Fruit fly (Drosophila melanogaster) whole organism, embryonic: Measurements from ENCODE around the gene CG11617.
A peak's percentile ranks its signal among the peaks of the same experiment; 100 is the strongest.

Experiments
- Asciz ChIP-seq: fragments of 200-800 bp; sonication (Bioruptor generic); optimal IDR thresholded peaks from 2 replicates; lab custom pipeline; 2017; ENCODE audit warnings: missing biosample characterization, mild to moderate bottlenecking, missing genetic modification characterization, missing genetic modification reagents
- Atf6 ChIP-seq: fragments of 200-800 bp; sonication (Bioruptor generic); IDR thresholded peaks from 2 replicates; pipeline ENCODE4 v1.3.6; 2022; ENCODE audit warnings: missing biosample characterization, missing genetic modification characterization
- Awh ChIP-seq: fragments of 200-800 bp; sonication (Bioruptor generic); IDR thresholded peaks from 2 replicates; pipeline ENCODE4, ENCODE4 v1.3.6; 2022; ENCODE audit warnings: missing biosample characterization, missing genetic modification characterization
- CG10565 ChIP-seq: fragments of 200-800 bp; sonication (Bioruptor generic); optimal IDR thresholded peaks from 3 replicates; lab custom pipeline; 2016; ENCODE audit warnings: missing biosample characterization, mild to moderate bottlenecking, missing genetic modification characterization
- CG10654 ChIP-seq: fragments of 200-800 bp; sonication (Bioruptor generic); optimal IDR thresholded peaks from 2 replicates; lab custom pipeline; 2016; ENCODE audit warnings: missing biosample characterization, missing genetic modification characterization
- CG11504 ChIP-seq: fragments of 200-800 bp; sonication (Bioruptor generic); optimal IDR thresholded peaks from 3 replicates; lab custom pipeline; 2019; ENCODE audit warnings: missing biosample characterization, mild to moderate bottlenecking, missing genetic modification characterization, moderate library complexity
- CG12071 ChIP-seq: fragments of 200-800 bp; sonication (Bioruptor generic); optimal IDR thresholded peaks from 3 replicates; lab custom pipeline; 2018; ENCODE audit warnings: missing biosample characterization, mild to moderate bottlenecking, missing genetic modification characterization
- CG12659 ChIP-seq: fragments of 200-800 bp; sonication (Bioruptor generic); optimal IDR thresholded peaks from 3 replicates; lab custom pipeline; 2017; ENCODE audit warnings: mild to moderate bottlenecking, missing biosample characterization, missing genetic modification reagents, missing genetic modification characterization
- CG13287 ChIP-seq: fragments of 200-800 bp; sonication (Bioruptor generic); IDR thresholded peaks from 2 replicates; pipeline ENCODE4 v1.3.6; 2022; ENCODE audit warnings: missing biosample characterization, missing genetic modification characterization; ENCODE audit not compliant: partially characterized antibody
- CG13424 ChIP-seq: fragments of 200-800 bp; sonication (Bioruptor generic); optimal IDR thresholded peaks from 2 replicates; lab custom pipeline; 2019; ENCODE audit warnings: missing biosample characterization, mild to moderate bottlenecking, missing genetic modification characterization, moderate library complexity
- CG13624 ChIP-seq: fragments of 200-800 bp; sonication (Bioruptor generic); optimal IDR thresholded peaks from 2 replicates; lab custom pipeline; 2016; ENCODE audit warnings: missing biosample characterization, missing genetic modification characterization
- CG14014 ChIP-seq: fragments of 200-800 bp; sonication (Bioruptor generic); IDR thresholded peaks from 2 replicates; pipeline ENCODE4 v1.3.6; 2022; ENCODE audit warnings: missing biosample characterization, missing genetic modification characterization
- CG15011 ChIP-seq: fragments of 200-800 bp; sonication (Bioruptor generic); optimal IDR thresholded peaks from 3 replicates; lab custom pipeline; 2018; ENCODE audit warnings: missing biosample characterization, mild to moderate bottlenecking, missing genetic modification characterization
- CG15073 ChIP-seq: fragments of 200-800 bp; sonication (Bioruptor generic); optimal IDR thresholded peaks from 2 replicates; lab custom pipeline; 2016; ENCODE audit warnings: missing biosample characterization, missing genetic modification characterization
- CG15601 ChIP-seq: fragments of 200-800 bp; sonication (Bioruptor generic); optimal IDR thresholded peaks from 3 replicates; lab custom pipeline; 2019; ENCODE audit warnings: missing biosample characterization, mild to moderate bottlenecking, missing genetic modification characterization, moderate library complexity
- CG1602 ChIP-seq: fragments of 200-800 bp; sonication (Bioruptor generic); optimal IDR thresholded peaks from 3 replicates; lab custom pipeline; 2016; ENCODE audit warnings: missing biosample characterization, missing genetic modification characterization
- CG17186 ChIP-seq: fragments of 200-800 bp; sonication (Bioruptor generic); optimal IDR thresholded peaks from 3 replicates; lab custom pipeline; 2017; ENCODE audit warnings: missing biosample characterization, missing genetic modification reagents, missing genetic modification characterization
- CG17912 ChIP-seq: fragments of 200-800 bp; sonication (Bioruptor generic); optimal IDR thresholded peaks from 2 replicates; lab custom pipeline; 2018; ENCODE audit warnings: missing biosample characterization, mild to moderate bottlenecking, missing genetic modification characterization
- CG32532 ChIP-seq: fragments of 200-800 bp; sonication (Bioruptor generic); IDR thresholded peaks from 2 replicates; pipeline ENCODE4 v1.3.6; 2022; ENCODE audit warnings: missing biosample characterization, missing genetic modification characterization
- CG3281 ChIP-seq: fragments of 200-800 bp; sonication (Bioruptor generic); optimal IDR thresholded peaks from 3 replicates; lab custom pipeline; 2017; ENCODE audit warnings: missing biosample characterization, mild to moderate bottlenecking, missing genetic modification characterization
- CG6683 ChIP-seq: fragments of 200-800 bp; sonication (Bioruptor generic); optimal IDR thresholded peaks from 2 replicates; lab custom pipeline; 2017; ENCODE audit warnings: missing biosample characterization, mild to moderate bottlenecking, missing genetic modification characterization, missing genetic modification reagents
- CG7987 ChIP-seq: fragments of 200-800 bp; sonication (Bioruptor generic); optimal IDR thresholded peaks from 2 replicates; lab custom pipeline; 2018; ENCODE audit warnings: missing biosample characterization, mild to moderate bottlenecking, missing genetic modification characterization, moderate library complexity
- CHES-1-like ChIP-seq: fragments of 200-800 bp; sonication (Bioruptor generic); optimal IDR thresholded peaks from 2 replicates; lab custom pipeline; 2016; ENCODE audit warnings: missing biosample characterization, missing genetic modification characterization
- CkIIα-i1 ChIP-seq: fragments of 200-800 bp; sonication (Bioruptor generic); IDR thresholded peaks from 2 replicates; pipeline ENCODE4 v1.3.6; 2022; ENCODE audit warnings: missing biosample characterization, missing genetic modification characterization
- Dek ChIP-seq: fragments of 200-800 bp; sonication (Bioruptor generic); optimal IDR thresholded peaks from 3 replicates; lab custom pipeline; 2019; ENCODE audit warnings: missing biosample characterization, mild to moderate bottlenecking, missing genetic modification characterization, moderate library complexity
- Dip2 ChIP-seq: fragments of 200-800 bp; sonication (Bioruptor generic); IDR thresholded peaks from 2 replicates; pipeline ENCODE4 v1.3.6; 2022; ENCODE audit warnings: missing biosample characterization, missing genetic modification characterization
- Doc2 ChIP-seq: fragments of 200-800 bp; sonication (Bioruptor generic); IDR thresholded peaks from 2 replicates; pipeline ENCODE4 v1.3.6; 2022; ENCODE audit warnings: missing biosample characterization, missing genetic modification characterization
- Eip74EF ChIP-seq, 2 experiments: fragments of 200-800 bp in 1 of 2; fragments of >200 bp in 1 of 2; sonication (Bioruptor generic) in 1 of 2; optimal IDR thresholded peaks; 2 replicates each; lab custom pipeline; 2017 to 2019; ENCODE audit warnings: missing biosample characterization in 2 of 2, missing genetic modification characterization in 2 of 2, mild to moderate bottlenecking in 1 of 2, moderate library complexity in 1 of 2
- HLH54F ChIP-seq: fragments of 200-800 bp; sonication (Bioruptor generic); optimal IDR thresholded peaks from 3 replicates; lab custom pipeline; 2016; ENCODE audit warnings: missing biosample characterization, missing genetic modification characterization
- Lhr ChIP-seq: fragments of 200-800 bp; sonication (Bioruptor generic); optimal IDR thresholded peaks from 3 replicates; lab custom pipeline; 2017; ENCODE audit warnings: mild to moderate bottlenecking, missing biosample characterization, missing genetic modification reagents, missing genetic modification characterization
- NC2β ChIP-seq: fragments of 200-800 bp; sonication (Bioruptor generic); optimal IDR thresholded peaks from 2 replicates; lab custom pipeline; 2016; ENCODE audit warnings: missing biosample characterization, missing genetic modification characterization
- Opbp ChIP-seq: fragments of 200-800 bp; sonication (Bioruptor generic); IDR thresholded peaks from 3 replicates; pipeline ENCODE4 v1.3.6; 2022; ENCODE audit warnings: missing biosample characterization, missing genetic modification characterization; ENCODE audit not compliant: partially characterized antibody
- Six4 ChIP-seq: fragments of 200-800 bp; sonication (Bioruptor generic); optimal IDR thresholded peaks from 2 replicates; lab custom pipeline; 2016; ENCODE audit warnings: missing biosample characterization, missing genetic modification characterization
- Spps ChIP-seq: fragments of 200-800 bp; sonication (Bioruptor generic); optimal IDR thresholded peaks from 2 replicates; lab custom pipeline; 2018; ENCODE audit warnings: missing biosample characterization, mild to moderate bottlenecking, missing genetic modification characterization
- TFAM ChIP-seq: fragments of 200-800 bp; sonication (Bioruptor generic); optimal IDR thresholded peaks from 2 replicates; lab custom pipeline; 2017; ENCODE audit warnings: missing biosample characterization, missing genetic modification characterization, inconsistent platforms
- ac ChIP-seq: fragments of 200-800 bp; sonication (Bioruptor generic); optimal IDR thresholded peaks from 3 replicates; lab custom pipeline; 2017; ENCODE audit warnings: missing biosample characterization, mild to moderate bottlenecking, missing genetic modification characterization
- bsh ChIP-seq, 2 experiments: fragments of 200-800 bp; sonication (Bioruptor generic); optimal IDR thresholded peaks; 2 replicates each; lab custom pipeline; 2017 to 2018; ENCODE audit warnings: mild to moderate bottlenecking in 2 of 2, missing biosample characterization in 2 of 2, missing genetic modification characterization in 2 of 2, moderate library complexity in 1 of 2
- btn ChIP-seq: fragments of 200-800 bp; sonication (Bioruptor generic); optimal IDR thresholded peaks from 2 replicates; lab custom pipeline; 2016; ENCODE audit warnings: missing biosample characterization, missing genetic modification characterization
- crc ChIP-seq: fragments of 200-800 bp; sonication (Bioruptor generic); optimal IDR thresholded peaks from 2 replicates; lab custom pipeline; 2016; ENCODE audit warnings: missing biosample characterization, missing genetic modification characterization
- danr ChIP-seq: fragments of 200-800 bp; sonication (Bioruptor generic); IDR thresholded peaks from 2 replicates; pipeline ENCODE4 v1.3.6; 2022; ENCODE audit warnings: missing biosample characterization, missing genetic modification characterization
- jigr1 ChIP-seq: fragments of 200-800 bp; sonication (Bioruptor generic); IDR thresholded peaks from 3 replicates; pipeline ENCODE4 v1.3.6; 2022; ENCODE audit warnings: missing biosample characterization, missing genetic modification characterization
- lmd ChIP-seq: fragments of 200-800 bp; sonication (Bioruptor generic); IDR thresholded peaks from 2 replicates; pipeline ENCODE4 v1.3.6; 2022; ENCODE audit warnings: missing biosample characterization, missing genetic modification characterization
- mam ChIP-seq: fragments of 200-800 bp; sonication (Bioruptor generic); optimal IDR thresholded peaks from 3 replicates; lab custom pipeline; 2016; ENCODE audit warnings: missing biosample characterization, missing genetic modification characterization
- nerfin-1 ChIP-seq: fragments of 200-800 bp; sonication (Bioruptor generic); optimal IDR thresholded peaks from 3 replicates; lab custom pipeline; 2019; ENCODE audit warnings: missing biosample characterization, mild to moderate bottlenecking, missing genetic modification characterization, moderate library complexity
- pan ChIP-seq, 4 experiments: fragments of >200 bp in 3 of 4; fragments of 200-800 bp in 1 of 4; sonication (Bioruptor generic) in 1 of 4; optimal IDR thresholded peaks in 3 of 4; IDR thresholded peaks in 1 of 4; 2 replicates each; pipeline versions ENCODE4 v1.3.6 to Lab custom; 2017 to 2022; ENCODE audit warnings: missing biosample characterization in 2 of 4, missing genetic modification characterization in 2 of 4, mixed read lengths in 1 of 4
- pho ChIP-seq: fragments of 200-800 bp; sonication (Bioruptor generic); optimal IDR thresholded peaks from 2 replicates; lab custom pipeline; 2016; ENCODE audit warnings: missing biosample characterization, missing genetic modification characterization
- slou ChIP-seq: fragments of 200-800 bp; sonication (Bioruptor generic); optimal IDR thresholded peaks from 3 replicates; lab custom pipeline; 2016; ENCODE audit warnings: missing biosample characterization, missing genetic modification characterization
- sug ChIP-seq: fragments of 200-800 bp; optimal IDR thresholded peaks from 2 replicates; lab custom pipeline; 2019; ENCODE audit warnings: missing biosample characterization, mild to moderate bottlenecking, missing genetic modification characterization, moderate library complexity
- wdn ChIP-seq: fragments of 200-800 bp; sonication (Bioruptor generic); IDR thresholded peaks from 2 replicates; pipeline ENCODE4 v1.3.6; 2022; ENCODE audit warnings: missing biosample characterization, missing genetic modification characterization
- zf30C ChIP-seq: fragments of 200-800 bp; sonication (Bioruptor generic); optimal IDR thresholded peaks from 3 replicates; lab custom pipeline; 2018; ENCODE audit warnings: missing biosample characterization, mild to moderate bottlenecking, missing genetic modification characterization
- zfh1 ChIP-seq: fragments of 200-800 bp; sonication (Bioruptor generic); IDR thresholded peaks from 3 replicates; pipeline ENCODE4 v1.3.6; 2022; ENCODE audit warnings: missing biosample characterization, missing genetic modification characterization

CG11617 gene

dm6 chr2L:155994-156393 is 51.1 kb downstream of the CG11617 start, which contains the start of gene CG3436 (continued):
- TF ChIP-seq CG14014 (GFP tag; lab: Robert Waterston, UW): no peak
- TF ChIP-seq NC2β (GFP tag; lab: Kevin White, UChicago): peak; percentile 12
- TF ChIP-seq lmd (GFP tag; lab: Robert Waterston, UW): no peak
- TF ChIP-seq Spps: no peak
- no peak for TF ChIP-seq CG17186 (GFP tag; lab: Kevin White, UChicago)
- peak; percentile 68 for TF ChIP-seq CG12659 (GFP tag; lab: Kevin White, UChicago)
- TF ChIP-seq Asciz (GFP tag; lab: Kevin White, UChicago): no peak
- TF ChIP-seq zf30C (GFP tag; lab: Kevin White, UChicago): no peak
- no peak for TF ChIP-seq CG13424 (tag; lab: Kevin White, UChicago)
- TF ChIP-seq CG7987 (GFP tag; lab: Kevin White, UChicago): peak; percentile 24
- peak; percentile 14 for TF ChIP-seq CG13624 (GFP tag; lab: Kevin White, UChicago)
- TF ChIP-seq CHES-1-like: peak; percentile 40
- TF ChIP-seq Dip2 (GFP tag; lab: Robert Waterston, UW): no peak
- TF ChIP-seq CG11504 (tag; lab: Kevin White, UChicago): no peak
- TF ChIP-seq CG3281: no peak
- no peak for TF ChIP-seq CG12071 (GFP tag; lab: Kevin White, UChicago)
- TF ChIP-seq crc: no peak
- TF ChIP-seq slou (GFP tag; lab: Kevin White, UChicago): no peak
- no peak for TF ChIP-seq danr (GFP tag; lab: Robert Waterston, UW)
- no peak for TF ChIP-seq Eip74EF (GFP tag; optimal IDR thresholded peaks at IDR 0.05; lab: Kevin White, UChicago)
- TF ChIP-seq nerfin-1 (tag; lab: Kevin White, UChicago): peak; percentile 16
- no peak for TF ChIP-seq Opbp (GFP tag; lab: Robert Waterston, UW)
- TF ChIP-seq Atf6 (GFP tag; lab: Robert Waterston, UW): no peak
- no peak for TF ChIP-seq CG15011 (GFP tag; lab: Kevin White, UChicago)
- TF ChIP-seq btn (GFP tag; lab: Kevin White, UChicago): no peak
- no peak for TF ChIP-seq Dek
- TF ChIP-seq CG1602 (GFP tag; lab: Kevin White, UChicago): no peak
- no peak for TF ChIP-seq Six4 (GFP tag; lab: Kevin White, UChicago)
- TF ChIP-seq jigr1 (GFP tag; lab: Robert Waterston, UW): no peak
- TF ChIP-seq CG17912 (GFP tag; lab: Kevin White, UChicago): peak; percentile 34
- TF ChIP-seq CG13287 (GFP tag; lab: Robert Waterston, UW): no peak
- TF ChIP-seq CkIIα-i1 (GFP tag; lab: Robert Waterston, UW): no peak
- no peak for TF ChIP-seq zfh1 (GFP tag; lab: Robert Waterston, UW)
- no peak for TF ChIP-seq TFAM
- TF ChIP-seq CG6683: no peak
- TF ChIP-seq sug (tag; lab: Kevin White, UChicago): peak; percentile 37
- no peak for TF ChIP-seq pan (optimal IDR thresholded peaks at IDR 0.05; lab: Kevin White, UChicago)
- no peak for TF ChIP-seq pan (GFP tag; optimal IDR thresholded peaks at IDR 0.05 in 1 of 2, IDR thresholded peaks at IDR 0.05 in 1 of 2)
- no peak for TF ChIP-seq CG15073 (GFP tag; lab: Kevin White, UChicago)
- peak; percentile 52 for TF ChIP-seq Lhr (GFP tag; lab: Kevin White, UChicago)
- no peak for TF ChIP-seq bsh (GFP tag; optimal IDR thresholded peaks at IDR 0.05; lab: Kevin White, UChicago)
- no peak for TF ChIP-seq CG10565
- TF ChIP-seq CG15601 (tag; lab: Kevin White, UChicago): peak; percentile 8
- TF ChIP-seq HLH54F (GFP tag; lab: Kevin White, UChicago): no peak
- TF ChIP-seq wdn (GFP tag; lab: Robert Waterston, UW): no peak
- TF ChIP-seq Awh (GFP tag; lab: Robert Waterston, UW): no peak
- no peak for TF ChIP-seq pho (GFP tag; lab: Kevin White, UChicago)
- no peak for TF ChIP-seq ac (GFP tag; lab: Kevin White, UChicago)
- no peak for TF ChIP-seq Doc2
- TF ChIP-seq CG10654 (GFP tag; lab: Kevin White, UChicago): no peak
- no peak for TF ChIP-seq mam
- TF ChIP-seq CG32532 (GFP tag; lab: Robert Waterston, UW): no peak
